Worm (Caenorhabditis elegans) whole organism, L2 larva: ENCODE measurements around the gene ZC239.3.

ENCODE experiments used
- lin-39 ChIP-seq: fragments of 150-350 bp; optimal IDR thresholded peaks from 2 replicates; lab custom pipeline; 2014; ENCODE audit warnings: missing biosample characterization, missing genetic modification reagents, missing genetic modification characterization
- nhr-10 ChIP-seq: sonication (generic microtip); optimal IDR thresholded peaks from 2 replicates; lab custom pipeline; 2017; ENCODE audit warnings: missing biosample characterization, missing genetic modification characterization
- snpc-4 ChIP-seq: fragments of 150-350 bp; optimal IDR thresholded peaks from 2 replicates; lab custom pipeline; 2014; ENCODE audit warnings: missing biosample characterization, missing genetic modification characterization

ce11 chrII:3203415-3203814, 12.4 kb upstream of the ZC239.3 start, which contains the start of gene sri-50:
- no peak for TF ChIP-seq nhr-10 (tag; lab: Kevin White, UChicago)
- TF ChIP-seq snpc-4 (tag; lab: Kevin White, UChicago): no peak
- TF ChIP-seq lin-39 (tag; lab: Kevin White, UChicago): no peak
